Worm (Caenorhabditis elegans): ENCODE measurements around the gene emb-4.

ce11 chrV:18810705-18811104 lies 84.1 kb downstream of the emb-4 start, which contains the start of gene C54E10.3:
- TF ChIP-seq ama-1 (optimal IDR thresholded peaks at IDR 0.05): no peak
- no peak for TF ChIP-seq unc-62 (GFP tag; optimal IDR thresholded peaks at IDR 0.05 in 1 of 2)
- no peak for TF ChIP-seq unc-62 (tag; optimal IDR thresholded peaks at IDR 0.05)
- no peak for TF ChIP-seq dmd-9 (GFP tag; IDR thresholded peaks at IDR 0.05)
- no peak for TF ChIP-seq lsy-2 (tag; optimal IDR thresholded peaks at IDR 0.05)
- no peak for TF ChIP-seq lin-38 (GFP tag; IDR thresholded peaks at IDR 0.05)
- no peak for TF ChIP-seq lin-13 (GFP tag; optimal IDR thresholded peaks at IDR 0.05)
- no peak for TF ChIP-seq F26F4.8 (GFP tag; conservative IDR thresholded peaks at IDR 0.05)
- no peak for TF ChIP-seq nhr-11 (tag; optimal IDR thresholded peaks at IDR 0.05)
- TF ChIP-seq cey-2 (tag; optimal IDR thresholded peaks at IDR 0.05; ENCODE audit: borderline replicate concordance, insufficient read depth): no peak
- TF ChIP-seq nhr-76 (tag; optimal IDR thresholded peaks at IDR 0.05): no peak
